Fruit fly (Drosophila melanogaster): ENCODE results near the gene Ddrgk1.

The Ddrgk1 gene

dm6 chr3R:21186606-21187393 lies 28.1 kb upstream of the Ddrgk1 start (continued):
- TF ChIP-seq Rx (GFP tag; IDR thresholded peaks at IDR 0.05) = no peak
- TF ChIP-seq btn (GFP tag; optimal IDR thresholded peaks at IDR 0.05) = no peak
- peak; percentile 63 for TF ChIP-seq CG6765 (GFP tag; optimal IDR thresholded peaks at IDR 0.05)
- no peak for TF ChIP-seq Taf1 (GFP tag; IDR thresholded peaks at IDR 0.05)
- no peak for TF ChIP-seq Atf3 (GFP tag; optimal IDR thresholded peaks at IDR 0.05)
- no peak for TF ChIP-seq otp (GFP tag; IDR thresholded peaks at IDR 0.05)
- TF ChIP-seq CG4707 (GFP tag; optimal IDR thresholded peaks at IDR 0.05) = no peak
- peak; percentile 54 for TF ChIP-seq dmrt99B (tag; optimal IDR thresholded peaks at IDR 0.05)
- peak; percentile 51 for TF ChIP-seq caup (GFP tag; optimal IDR thresholded peaks at IDR 0.05; ENCODE audit: severe bottlenecking)
- no peak for TF ChIP-seq Bteb2 (GFP tag; optimal IDR thresholded peaks at IDR 0.05)
- TF ChIP-seq tap (tag; optimal IDR thresholded peaks at IDR 0.05) = no peak
- no peak for TF ChIP-seq Gsc (GFP tag; IDR thresholded peaks at IDR 0.05)
- no peak for TF ChIP-seq CG12071 (GFP tag; optimal IDR thresholded peaks at IDR 0.05)
- no peak for TF ChIP-seq Bdp1 (GFP tag; optimal IDR thresholded peaks at IDR 0.05)
- peak; percentile 30; the same call in 1 of the 2 replicates for TF ChIP-seq sisA (GFP tag; IDR thresholded peaks at IDR 0.05)
- TF ChIP-seq CG7556 (GFP tag; optimal IDR thresholded peaks at IDR 0.05) = peak; percentile 64
- no peak for TF ChIP-seq CG8388 (GFP tag; optimal IDR thresholded peaks at IDR 0.05)
- TF ChIP-seq Ravus (GFP tag; IDR thresholded peaks at IDR 0.05) = no peak
- TF ChIP-seq ash1 (GFP tag; optimal IDR thresholded peaks at IDR 0.05) = no peak
- TF ChIP-seq CG1602 (GFP tag; optimal IDR thresholded peaks at IDR 0.05) = peak; percentile 35
- TF ChIP-seq sd (tag; optimal IDR thresholded peaks at IDR 0.05) = peak; percentile 46
- TF ChIP-seq CG8478 (optimal IDR thresholded peaks at IDR 0.05) = no peak
- no peak for TF ChIP-seq Gug (GFP tag; IDR thresholded peaks at IDR 0.05)
- TF ChIP-seq CG12299 (tag; optimal IDR thresholded peaks at IDR 0.05) = no peak
- TF ChIP-seq gce (GFP tag; IDR thresholded peaks at IDR 0.05) = no peak
- no peak for TF ChIP-seq exex (tag; optimal IDR thresholded peaks at IDR 0.05)
- TF ChIP-seq Awh (GFP tag; IDR thresholded peaks at IDR 0.05) = no peak
- no peak for TF ChIP-seq nerfin-2 (GFP tag; IDR thresholded peaks at IDR 0.05; ENCODE audit: partially characterized antibody)
- TF ChIP-seq HLH54F (GFP tag; optimal IDR thresholded peaks at IDR 0.05) = no peak
- TF ChIP-seq CG17385 (GFP tag; optimal IDR thresholded peaks at IDR 0.05) = peak; percentile 23
- TF ChIP-seq CG17328 (GFP tag; IDR thresholded peaks at IDR 0.05) = 0 out of 2 replicates have a peak, but pooled peaks have one; percentile 3
- no peak for TF ChIP-seq Scr (GFP tag; IDR thresholded peaks at IDR 0.05; ENCODE audit: partially characterized antibody)
- TF ChIP-seq CG4820 (GFP tag; optimal IDR thresholded peaks at IDR 0.05) = peak; percentile 45
- TF ChIP-seq CG3065 (GFP tag; optimal IDR thresholded peaks at IDR 0.05) = no peak
- TF ChIP-seq gro (GFP tag; optimal IDR thresholded peaks at IDR 0.05) = no peak
- TF ChIP-seq Doc3 (GFP tag; IDR thresholded peaks at IDR 0.05; ENCODE audit: partially characterized antibody) = no peak
- no peak for TF ChIP-seq maf-S (GFP tag; optimal IDR thresholded peaks at IDR 0.05)
- no peak for TF ChIP-seq NfI (GFP tag; optimal IDR thresholded peaks at IDR 0.05)
- no peak for TF ChIP-seq pnt (GFP tag; optimal IDR thresholded peaks at IDR 0.05)
- TF ChIP-seq MESR4 (GFP tag; optimal IDR thresholded peaks at IDR 0.05) = no peak
- peak; percentile 29; the same call in 1 of the 2 replicates for TF ChIP-seq CG6689 (GFP tag; IDR thresholded peaks at IDR 0.05)
- TF ChIP-seq CG8944 (GFP tag; optimal IDR thresholded peaks at IDR 0.05) = no peak
- TF ChIP-seq pfk (GFP tag; optimal IDR thresholded peaks at IDR 0.05) = no peak
- no peak for TF ChIP-seq CG2116 (GFP tag; optimal IDR thresholded peaks at IDR 0.05)
- no peak for TF ChIP-seq stc (GFP tag; IDR thresholded peaks at IDR 0.05)
- TF ChIP-seq CG11456 (GFP tag; IDR thresholded peaks at IDR 0.05) = no peak
- TF ChIP-seq CG8765 (GFP tag; IDR thresholded peaks at IDR 0.05) = no peak
- TF ChIP-seq ro (GFP tag; IDR thresholded peaks at IDR 0.05) = no peak
- peak; percentile 38 for TF ChIP-seq nmo (GFP tag; optimal IDR thresholded peaks at IDR 0.05)
- no peak for TF ChIP-seq trh (GFP tag; optimal IDR thresholded peaks at IDR 0.05)
- TF ChIP-seq lilli (GFP tag; optimal IDR thresholded peaks at IDR 0.05) = no peak
